Fruit fly (Drosophila melanogaster): ENCODE measurements around the gene CG1636.

CG1636 gene

DNA sequence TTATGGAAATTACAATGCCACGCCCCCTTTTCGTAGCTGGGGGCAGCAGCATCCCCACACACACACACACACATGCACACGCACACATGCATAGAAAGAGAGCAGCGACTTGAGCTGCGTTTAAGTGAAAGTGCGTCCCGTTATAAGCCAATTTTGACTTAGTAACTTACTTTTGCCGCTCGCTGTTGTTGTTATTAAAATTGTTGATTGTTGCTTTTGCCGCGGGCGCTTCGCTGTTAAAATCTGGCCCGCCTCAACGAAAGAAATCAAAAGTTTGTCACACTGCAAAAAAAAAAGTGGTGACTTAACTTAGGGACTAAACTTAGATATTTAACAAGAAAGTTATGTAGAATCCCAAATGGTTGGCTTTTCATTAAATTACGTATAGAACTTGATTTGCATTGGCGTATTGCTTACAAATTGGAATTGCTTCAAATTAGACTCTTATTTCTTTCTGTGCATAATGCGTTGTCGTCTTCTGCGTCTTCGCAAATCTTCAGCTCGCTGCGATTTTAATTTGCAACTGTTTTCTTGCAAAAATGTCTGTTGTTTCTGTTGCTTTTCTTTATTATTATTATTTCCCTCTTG lies 18.4 kb upstream of the CG1636 start (continued):
- no peak for TF ChIP-seq otp (GFP tag; IDR thresholded peaks at IDR 0.05)
- TF ChIP-seq CG11504 (tag; optimal IDR thresholded peaks at IDR 0.05): peak; percentile 50
- no peak for TF ChIP-seq MBD-R2 (GFP tag; IDR thresholded peaks at IDR 0.05)
- TF ChIP-seq CG1233 (GFP tag; optimal IDR thresholded peaks at IDR 0.05): no peak
- TF ChIP-seq CG12219 (GFP tag; optimal IDR thresholded peaks at IDR 0.05): no peak
- TF ChIP-seq ab (GFP tag; optimal IDR thresholded peaks at IDR 0.05): no peak
- TF ChIP-seq CG3995 (GFP tag; optimal IDR thresholded peaks at IDR 0.05): no peak
- no peak for TF ChIP-seq Meics (GFP tag; optimal IDR thresholded peaks at IDR 0.05)
- no peak for TF ChIP-seq CG14860 (GFP tag; IDR thresholded peaks at IDR 0.05; ENCODE audit: partially characterized antibody)
- TF ChIP-seq Fer2 (tag; optimal IDR thresholded peaks at IDR 0.05): no peak
- TF ChIP-seq lmd (GFP tag; IDR thresholded peaks at IDR 0.05): peak; percentile 23; the same call in 1 of the 2 replicates
- TF ChIP-seq Ssrp (tag; optimal IDR thresholded peaks at IDR 0.05): no peak
- peak; percentile 18; the same call in 1 of the 2 replicates for TF ChIP-seq esg (GFP tag; conservative IDR thresholded peaks at IDR 0.05)
- TF ChIP-seq danr (GFP tag; IDR thresholded peaks at IDR 0.05): no peak
- TF ChIP-seq prd (optimal IDR thresholded peaks at IDR 0.05): no peak
- peak; percentile 55; the same call in 2 of the 3 replicates for TF ChIP-seq prd (GFP tag; IDR thresholded peaks at IDR 0.05)
- peak; percentile 43; the same call in 1 of the 2 replicates for TF ChIP-seq H2.0 (GFP tag; IDR thresholded peaks at IDR 0.05)
- TF ChIP-seq pfk (GFP tag; optimal IDR thresholded peaks at IDR 0.05): no peak
- TF ChIP-seq CG15011 (GFP tag; optimal IDR thresholded peaks at IDR 0.05): no peak
- no peak for TF ChIP-seq az2 (GFP tag; optimal IDR thresholded peaks at IDR 0.05)
- no peak for TF ChIP-seq CG8359 (GFP tag; optimal IDR thresholded peaks at IDR 0.05; ENCODE audit: borderline replicate concordance)
- no peak for TF ChIP-seq Fer1 (GFP tag; optimal IDR thresholded peaks at IDR 0.05)
- TF ChIP-seq phol (tag; optimal IDR thresholded peaks at IDR 0.05): peak; percentile 6
- TF ChIP-seq HLH54F (GFP tag; optimal IDR thresholded peaks at IDR 0.05): no peak
- no peak for TF ChIP-seq yki (optimal IDR thresholded peaks at IDR 0.05)
- no peak for TF ChIP-seq trem (tag; optimal IDR thresholded peaks at IDR 0.05)
- no peak for TF ChIP-seq NC2α (GFP tag; optimal IDR thresholded peaks at IDR 0.05)
- TF ChIP-seq Oli (tag; optimal IDR thresholded peaks at IDR 0.05): no peak
- TF ChIP-seq CG6813 (GFP tag; optimal IDR thresholded peaks at IDR 0.05): no peak
- TF ChIP-seq chinmo (GFP tag; IDR thresholded peaks at IDR 0.05; ENCODE audit: partially characterized antibody): no peak
- TF ChIP-seq CG11456 (GFP tag; IDR thresholded peaks at IDR 0.05): no peak
- no peak for TF ChIP-seq Sox100B (GFP tag; optimal IDR thresholded peaks at IDR 0.05)
- no peak for TF ChIP-seq CG6654 (GFP tag; optimal IDR thresholded peaks at IDR 0.05)
- TF ChIP-seq CG2678 (tag; optimal IDR thresholded peaks at IDR 0.05): peak; percentile 42
- TF ChIP-seq NK7.1 (GFP tag; optimal IDR thresholded peaks at IDR 0.05): no peak
- TF ChIP-seq HLH3B (GFP tag; IDR thresholded peaks at IDR 0.05): peak; percentile 41; the same call in 1 of the 2 replicates
- TF ChIP-seq hb (GFP tag; IDR thresholded peaks at IDR 0.05; ENCODE audit: partially characterized antibody): no peak
- TF ChIP-seq ranshi (GFP tag; IDR thresholded peaks at IDR 0.05): no peak
- no peak for TF ChIP-seq ftz-f1 (GFP tag; optimal IDR thresholded peaks at IDR 0.05)
- TF ChIP-seq her (GFP tag; optimal IDR thresholded peaks at IDR 0.05): no peak
- TF ChIP-seq Adf1 (GFP tag; IDR thresholded peaks at IDR 0.05): no peak
- TF ChIP-seq exex (tag; optimal IDR thresholded peaks at IDR 0.05): no peak
- TF ChIP-seq org-1 (GFP tag; optimal IDR thresholded peaks at IDR 0.05): no peak
- TF ChIP-seq CG10462 (GFP tag; optimal IDR thresholded peaks at IDR 0.05): no peak
- no peak for TF ChIP-seq CG32532 (GFP tag; IDR thresholded peaks at IDR 0.05)
- no peak for TF ChIP-seq usp (GFP tag; optimal IDR thresholded peaks at IDR 0.05)
- TF ChIP-seq CG12744 (GFP tag; optimal IDR thresholded peaks at IDR 0.05): no peak
- no peak for TF ChIP-seq PHDP (tag; optimal IDR thresholded peaks at IDR 0.05)
- no peak for TF ChIP-seq CG30403 (GFP tag; optimal IDR thresholded peaks at IDR 0.05)
- no peak for TF ChIP-seq CG6791 (GFP tag; IDR thresholded peaks at IDR 0.05; ENCODE audit: partially characterized antibody)
- peak in 1 of 2 experiments; percentile 38 for TF ChIP-seq Hr51 (GFP tag; optimal IDR thresholded peaks at IDR 0.05)
